Worm (Caenorhabditis elegans) whole organism, early embryonic: Measurements from ENCODE around the gene odr-8.
"Not testable (repeated sequence)": the region's sequence is repeated elsewhere in the genome, so short reads cannot be mapped to it uniquely, and the experiment has no call there.

Experiments
- ama-1 ChIP-seq: fragments of 150-350 bp; optimal IDR thresholded peaks from 2 replicates; lab custom pipeline; 2014
- ceh-36 ChIP-seq: sonication (generic microtip); optimal IDR thresholded peaks from 2 replicates; lab custom pipeline; 2016; ENCODE audit warnings: missing genetic modification characterization, inconsistent platforms, missing compliant biosample characterization
- hmbx-1 ChIP-seq: sonication (generic microtip); optimal IDR thresholded peaks from 2 replicates; lab custom pipeline; 2016; ENCODE audit warnings: mild to moderate bottlenecking, missing genetic modification characterization, missing compliant biosample characterization
- tbx-11 ChIP-seq: fragments of 200-800 bp; sonication (Bioruptor generic); IDR thresholded peaks from 2 replicates; pipeline ENCODE4 v1.3.6; 2022; ENCODE audit warnings: missing genetic modification characterization, missing compliant biosample characterization
- tra-4 ChIP-seq: sonication (generic microtip); optimal IDR thresholded peaks from 2 replicates; lab custom pipeline; 2017; ENCODE audit warnings: missing genetic modification characterization, missing compliant biosample characterization

ce11 chrIV:6591010-6591746 lies 8.7 kb upstream of the odr-8 start, which contains the start of the genes nspb-1 and nspb-2:
- not testable (repeated sequence) for TF ChIP-seq tra-4 (tag; lab: Kevin White, UChicago); hmbx-1 (tag; lab: Kevin White, UChicago); ama-1 (lab: Kevin White, UChicago); tbx-11; ceh-36 (tag; lab: Kevin White, UChicago)
